3 worm cellular contexts compared by ENCODE assay signal in genomic region chrX:4971427-4971826, ce11.
TF ChIP-seq lines count a peak whose summit lies in the region.

No protein-coding gene starts in this region.

TF ChIP-seq in whole organism, L2 larva, 48 proteins besides CTCF, POLR2A, EP300 and RAD21 (continued from another document):
- TF ChIP-seq mdl-1 (tag; optimal IDR thresholded peaks at IDR 0.05; lab: Kevin White, UChicago) (peak in 1 of 2 experiments; percentile 74), ztf-4 (tag; optimal IDR thresholded peaks at IDR 0.05; lab: Kevin White, UChicago) (no peak), lsy-2 (tag; optimal IDR thresholded peaks at IDR 0.05; lab: Kevin White, UChicago) (peak; percentile 2 to 40), lin-39 (tag; optimal IDR thresholded peaks at IDR 0.05; lab: Kevin White, UChicago) (no peak), C34F6.9 (tag; optimal IDR thresholded peaks at IDR 0.05; lab: Kevin White, UChicago) (peak; percentile 27), nhr-11 (tag; optimal IDR thresholded peaks at IDR 0.05; lab: Kevin White, UChicago) (peak; percentile 48), nhr-77 (tag; optimal IDR thresholded peaks at IDR 0.05; lab: Kevin White, UChicago) (no peak), ama-1 (optimal IDR thresholded peaks at IDR 0.05; lab: Kevin White, UChicago) (no peak), ztf-1 (GFP tag; conservative IDR thresholded peaks at IDR 0.05; lab: Robert Waterston, UW) (no peak), R02D3.7 (tag; optimal IDR thresholded peaks at IDR 0.05; lab: Kevin White, UChicago) (no peak), unc-39 (tag; optimal IDR thresholded peaks at IDR 0.05; lab: Kevin White, UChicago) (no peak), aly-2 (tag; optimal IDR thresholded peaks at IDR 0.05; lab: Kevin White, UChicago) (no peak), zag-1 (tag; optimal IDR thresholded peaks at IDR 0.05; lab: Kevin White, UChicago) (no peak), elt-1 (tag; optimal IDR thresholded peaks at IDR 0.05; lab: Kevin White, UChicago) (no peak), sma-3 (GFP tag; optimal IDR thresholded peaks at IDR 0.05; lab: Kevin White, UChicago) (peak; percentile 2), crh-2 (tag; optimal IDR thresholded peaks at IDR 0.05; lab: Kevin White, UChicago) (peak; percentile 74), blmp-1 (tag; optimal IDR thresholded peaks at IDR 0.05; lab: Kevin White, UChicago; ENCODE audit: insufficient read depth) (peak; percentile 41), snpc-4 (tag; optimal IDR thresholded peaks at IDR 0.05; lab: Kevin White, UChicago) (no peak), egl-27 (tag; optimal IDR thresholded peaks at IDR 0.05; lab: Kevin White, UChicago) (no peak), peb-1 (tag; optimal IDR thresholded peaks at IDR 0.05; lab: Kevin White, UChicago) (peak; percentile 54), nhr-129 (tag; optimal IDR thresholded peaks at IDR 0.05; lab: Kevin White, UChicago) (peak; percentile 84), nhr-12 (tag; optimal IDR thresholded peaks at IDR 0.05; lab: Kevin White, UChicago) (no peak), nhr-21 (tag; optimal IDR thresholded peaks at IDR 0.05; lab: Kevin White, UChicago) (no peak), dmd-4 (tag; optimal IDR thresholded peaks at IDR 0.05; lab: Kevin White, UChicago) (no peak), fos-1 (tag; optimal IDR thresholded peaks at IDR 0.05; lab: Kevin White, UChicago) (peak; percentile 36)

TF ChIP-seq in whole organism, L4 larva, 104 proteins besides CTCF, POLR2A, EP300 and RAD21 (continued from another document):
- TF ChIP-seq hlh-30 (tag; optimal IDR thresholded peaks at IDR 0.05; lab: Kevin White, UChicago; ENCODE audit: insufficient read depth): peak; percentile 93
- TF ChIP-seq mep-1 (tag; optimal IDR thresholded peaks at IDR 0.05; lab: Kevin White, UChicago): peak; percentile 58
- peak; percentile 59 for TF ChIP-seq dve-1 (tag; optimal IDR thresholded peaks at IDR 0.05; lab: Kevin White, UChicago; ENCODE audit: insufficient read depth)
- TF ChIP-seq lin-1 (GFP tag; IDR thresholded peaks at IDR 0.05; lab: Robert Waterston, UW): 0 out of 2 replicates have a peak, but pooled peaks have one; percentile 32
- no peak for TF ChIP-seq dmd-8 (GFP tag; IDR thresholded peaks at IDR 0.05; lab: Robert Waterston, UW)
- peak; percentile 35 for TF ChIP-seq duxl-1 (tag; optimal IDR thresholded peaks at IDR 0.05; lab: Kevin White, UChicago; ENCODE audit: poor library complexity)
- peak; percentile 50 for TF ChIP-seq nhr-28 (tag; optimal IDR thresholded peaks at IDR 0.05; lab: Kevin White, UChicago)
- peak; percentile 67 for TF ChIP-seq mxl-3 (GFP tag; optimal IDR thresholded peaks at IDR 0.05; lab: Kevin White, UChicago)
- no peak for TF ChIP-seq skn-1 (tag; optimal IDR thresholded peaks at IDR 0.05; lab: Kevin White, UChicago)
- TF ChIP-seq nhr-6 (tag; optimal IDR thresholded peaks at IDR 0.05; lab: Kevin White, UChicago): peak; percentile 41
- no peak for TF ChIP-seq D1046.2 (GFP tag; IDR thresholded peaks at IDR 0.05; lab: Robert Waterston, UW)
- TF ChIP-seq nhr-48 (tag; optimal IDR thresholded peaks at IDR 0.05; lab: Kevin White, UChicago): no peak
- TF ChIP-seq lsy-2 (tag; optimal IDR thresholded peaks at IDR 0.05; lab: Kevin White, UChicago): peak; percentile 6 to 29
- TF ChIP-seq nhr-102 (tag; optimal IDR thresholded peaks at IDR 0.05; lab: Kevin White, UChicago): no peak
- no peak for TF ChIP-seq unc-130 (GFP tag; optimal IDR thresholded peaks at IDR 0.05; lab: Kevin White, UChicago)
- no peak for TF ChIP-seq egl-43 (GFP tag; IDR thresholded peaks at IDR 0.05; lab: Robert Waterston, UW)
- TF ChIP-seq dmd-6 (GFP tag; IDR thresholded peaks at IDR 0.05; lab: Robert Waterston, UW): peak; percentile 35
- TF ChIP-seq rbr-2 (tag; optimal IDR thresholded peaks at IDR 0.05; lab: Kevin White, UChicago): peak; percentile 34
- TF ChIP-seq lim-7 (GFP tag; IDR thresholded peaks at IDR 0.05; lab: Robert Waterston, UW): no peak
- TF ChIP-seq mes-2 (tag; optimal IDR thresholded peaks at IDR 0.05; lab: Kevin White, UChicago; ENCODE audit: poor library complexity, severe bottlenecking): peak; percentile 62
- no peak for TF ChIP-seq snpc-4 (tag; optimal IDR thresholded peaks at IDR 0.05; lab: Kevin White, UChicago)
- TF ChIP-seq dpl-1 (GFP tag; optimal IDR thresholded peaks at IDR 0.05; lab: Kevin White, UChicago): peak; percentile 23
- no peak for TF ChIP-seq ceh-44 (GFP tag; IDR thresholded peaks at IDR 0.05; lab: Robert Waterston, UW)
- TF ChIP-seq nhr-237 (tag; optimal IDR thresholded peaks at IDR 0.05; lab: Kevin White, UChicago): no peak
- peak; percentile 40 for TF ChIP-seq hlh-11 (tag; optimal IDR thresholded peaks at IDR 0.05; lab: Kevin White, UChicago)
- TF ChIP-seq pqm-1 (tag; optimal IDR thresholded peaks at IDR 0.05; lab: Kevin White, UChicago): no peak
- TF ChIP-seq tra-1 (GFP tag; IDR thresholded peaks at IDR 0.05; lab: Robert Waterston, UW): no peak
- no peak for TF ChIP-seq attf-4 (tag; optimal IDR thresholded peaks at IDR 0.05; lab: Kevin White, UChicago)

TF ChIP-seq in whole organism, late embryonic, 69 proteins besides CTCF, POLR2A, EP300 and RAD21 (continued from another document):
- TF ChIP-seq lim-6 (tag; optimal IDR thresholded peaks at IDR 0.05; lab: Kevin White, UChicago): no peak
- no peak for TF ChIP-seq npax-4 (tag; optimal IDR thresholded peaks at IDR 0.05; lab: Kevin White, UChicago)
- peak; percentile 85 for TF ChIP-seq hlh-30 (tag; optimal IDR thresholded peaks at IDR 0.05; lab: Kevin White, UChicago; ENCODE audit: insufficient read depth)
- peak; percentile 47 for TF ChIP-seq ref-2 (tag; optimal IDR thresholded peaks at IDR 0.05; lab: Kevin White, UChicago)
